Fruit fly (Drosophila melanogaster) whole organism, pupa: Measurements from ENCODE around the gene Uxs.
A peak's percentile ranks its signal among the peaks of the same experiment; 100 is the strongest.

Experiments used
- CG10348 ChIP-seq: fragments of 200-800 bp; sonication (Bioruptor generic); IDR thresholded peaks from 2 replicates; pipeline ENCODE4 v1.3.6; 2022; ENCODE audit warnings: missing biosample characterization, missing genetic modification characterization
- CG12605 ChIP-seq: fragments of 200-800 bp; sonication (Bioruptor generic); IDR thresholded peaks from 2 replicates; pipeline ENCODE4 v1.3.6; 2022; ENCODE audit warnings: missing biosample characterization, missing genetic modification characterization
- CG13204 ChIP-seq: fragments of 200-800 bp; sonication (Bioruptor generic); optimal IDR thresholded peaks from 2 replicates; lab custom pipeline; 2018; ENCODE audit warnings: missing biosample characterization, mild to moderate bottlenecking, missing genetic modification characterization, moderate library complexity
- CG14655 ChIP-seq: fragments of 200-800 bp; sonication (Bioruptor generic); optimal IDR thresholded peaks from 3 replicates; lab custom pipeline; 2017; ENCODE audit warnings: mild to moderate bottlenecking, missing biosample characterization, missing genetic modification reagents, missing genetic modification characterization
- CG15710 ChIP-seq: fragments of 200-800 bp; sonication (Bioruptor generic); optimal IDR thresholded peaks from 2 replicates; lab custom pipeline; 2018; ENCODE audit warnings: missing biosample characterization, mild to moderate bottlenecking, missing genetic modification characterization, moderate library complexity
- CG17806 ChIP-seq: fragments of 200-800 bp; sonication (Bioruptor generic); optimal IDR thresholded peaks from 2 replicates; lab custom pipeline; 2018; ENCODE audit warnings: missing biosample characterization, mild to moderate bottlenecking, missing genetic modification characterization, moderate library complexity
- CG32121 ChIP-seq: fragments of 200-800 bp; sonication (Bioruptor generic); IDR thresholded peaks from 2 replicates; pipeline ENCODE4 v1.3.6; 2022; ENCODE audit warnings: missing biosample characterization, missing genetic modification characterization
- CG34367 ChIP-seq: fragments of 200-800 bp; sonication (Bioruptor generic); optimal IDR thresholded peaks from 2 replicates; lab custom pipeline; 2018; ENCODE audit warnings: missing biosample characterization, mild to moderate bottlenecking, missing genetic modification characterization
- CG4496 ChIP-seq: fragments of 200-800 bp; sonication (Bioruptor generic); IDR thresholded peaks from 3 replicates; pipeline ENCODE4 v1.3.6; 2022; ENCODE audit warnings: missing biosample characterization, missing genetic modification characterization
- CG8159 ChIP-seq: fragments of 200-800 bp; sonication (Bioruptor generic); optimal IDR thresholded peaks from 3 replicates; lab custom pipeline; 2018; ENCODE audit warnings: missing biosample characterization, mild to moderate bottlenecking, missing genetic modification characterization, moderate library complexity
- CG8301 ChIP-seq: fragments of 200-800 bp; sonication (Bioruptor generic); optimal IDR thresholded peaks from 2 replicates; lab custom pipeline; 2018; ENCODE audit warnings: missing biosample characterization, mild to moderate bottlenecking, missing genetic modification characterization
- CG9948 ChIP-seq: fragments of 200-800 bp; sonication (Bioruptor generic); optimal IDR thresholded peaks from 2 replicates; lab custom pipeline; 2018; ENCODE audit warnings: missing biosample characterization, mild to moderate bottlenecking, missing genetic modification characterization, moderate library complexity
- D1 ChIP-seq: fragments of 200-800 bp; sonication (Bioruptor generic); optimal IDR thresholded peaks from 2 replicates; lab custom pipeline; 2018; ENCODE audit warnings: missing biosample characterization, mild to moderate bottlenecking, missing genetic modification characterization, moderate library complexity
- EcR ChIP-seq: fragments of 200-800 bp; sonication (Bioruptor generic); optimal IDR thresholded peaks from 3 replicates; lab custom pipeline; 2019; ENCODE audit warnings: missing biosample characterization, missing genetic modification characterization, mild to moderate bottlenecking, moderate library complexity, missing genetic modification reagents
- Ets98B ChIP-seq: fragments of 200-800 bp; sonication (Bioruptor generic); IDR thresholded peaks from 2 replicates; pipeline ENCODE4 v1.3.6; 2022; ENCODE audit warnings: missing biosample characterization, missing genetic modification characterization
- Pif1A ChIP-seq: fragments of 200-800 bp; sonication (Bioruptor generic); optimal IDR thresholded peaks from 3 replicates; lab custom pipeline; 2016; ENCODE audit warnings: missing biosample characterization, missing genetic modification characterization
- Pif1B ChIP-seq: fragments of 200-800 bp; sonication (Bioruptor generic); optimal IDR thresholded peaks from 3 replicates; lab custom pipeline; 2016; ENCODE audit warnings: missing biosample characterization, missing genetic modification characterization
- Snoo ChIP-seq: fragments of 200-800 bp; sonication (Bioruptor generic); optimal IDR thresholded peaks from 3 replicates; lab custom pipeline; 2017; ENCODE audit warnings: missing biosample characterization, mild to moderate bottlenecking, missing genetic modification characterization, inconsistent platforms
- fd96Ca ChIP-seq: fragments of 200-800 bp; sonication (Bioruptor generic); IDR thresholded peaks from 3 replicates; pipeline ENCODE4 v1.3.6; 2022; ENCODE audit warnings: missing biosample characterization, missing genetic modification characterization
- gl ChIP-seq: fragments of 200-800 bp; sonication (Bioruptor generic); optimal IDR thresholded peaks from 2 replicates; lab custom pipeline; 2018; ENCODE audit warnings: missing biosample characterization, mild to moderate bottlenecking, missing genetic modification characterization
- rn ChIP-seq: fragments of 200-800 bp; sonication (Bioruptor generic); IDR thresholded peaks from 2 replicates; pipeline ENCODE4 v1.3.6; 2022; ENCODE audit warnings: missing biosample characterization, missing genetic modification characterization

Gene Uxs

DNA sequence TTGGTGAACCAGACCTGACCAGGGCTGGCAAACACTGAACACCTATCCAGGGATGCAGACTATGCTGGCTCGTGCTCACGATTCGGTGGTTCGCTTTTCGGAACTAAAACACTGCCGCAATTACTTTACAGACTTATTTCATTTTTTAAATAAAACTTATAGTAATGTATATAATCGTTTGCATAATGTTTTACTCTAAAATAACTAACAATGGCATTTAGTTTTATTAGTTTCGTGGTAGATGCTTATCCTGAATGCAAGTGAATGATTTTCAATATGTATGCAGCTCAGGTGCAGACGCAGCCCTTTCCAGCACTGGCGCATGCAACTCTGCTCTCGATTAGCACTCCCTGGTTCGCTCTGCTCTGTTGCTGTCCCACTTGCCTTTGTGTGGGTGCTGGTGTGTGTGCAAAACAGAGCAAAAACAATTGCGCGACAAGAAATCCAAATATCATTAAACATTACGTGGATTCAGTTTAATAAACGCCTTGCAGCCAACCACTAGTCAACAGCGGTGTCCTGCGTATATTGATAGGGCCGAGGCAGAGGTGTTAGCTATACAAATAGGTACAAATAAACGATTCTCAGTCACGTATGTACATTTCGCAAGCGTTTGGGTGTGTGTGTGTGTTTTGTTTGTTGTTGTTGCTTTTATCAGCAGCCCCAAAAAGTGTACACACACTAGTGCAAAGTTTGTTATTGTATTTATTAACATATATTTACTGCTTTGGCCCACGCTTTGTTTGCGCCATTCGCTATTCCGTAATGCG lies 6.1 kb downstream of the Uxs start, which contains the start of the genes ERR and Atg18a:
Gene ERR (minus strand): TSS at position 45 of the 770 bp plus-strand sequence.
Gene Atg18a (plus strand): TSS at position 231 of the 770 bp plus-strand sequence.
- TF ChIP-seq CG13204 (GFP tag; lab: Kevin White, UChicago) (no peak), Ets98B (GFP tag; lab: Robert Waterston, UW) (peak; percentile 82), Pif1B (peak; percentile 73), CG8159 (tag; lab: Kevin White, UChicago) (peak; percentile 82), EcR (no peak), Pif1A (GFP tag; lab: Kevin White, UChicago) (no peak), CG14655 (GFP tag; lab: Kevin White, UChicago) (no peak), CG4496 (GFP tag; lab: Robert Waterston, UW) (peak; percentile 92), CG10348 (GFP tag; lab: Robert Waterston, UW) (peak; percentile 77), CG15710 (peak; percentile 87), CG8301 (tag; lab: Kevin White, UChicago) (peak; percentile 74), CG9948 (tag; lab: Kevin White, UChicago) (peak; percentile 73), D1 (no peak), Snoo (peak; percentile 78), CG34367 (tag; lab: Kevin White, UChicago) (peak; percentile 69), gl (tag; lab: Kevin White, UChicago) (peak; percentile 19), CG32121 (peak; percentile 89), rn (GFP tag; lab: Robert Waterston, UW) (peak; percentile 84), fd96Ca (GFP tag; lab: Robert Waterston, UW) (peak; percentile 81), CG12605 (peak; percentile 50; the same call in 1 of the 2 replicates), CG17806 (tag; lab: Kevin White, UChicago) (peak; percentile 73)

DNA sequence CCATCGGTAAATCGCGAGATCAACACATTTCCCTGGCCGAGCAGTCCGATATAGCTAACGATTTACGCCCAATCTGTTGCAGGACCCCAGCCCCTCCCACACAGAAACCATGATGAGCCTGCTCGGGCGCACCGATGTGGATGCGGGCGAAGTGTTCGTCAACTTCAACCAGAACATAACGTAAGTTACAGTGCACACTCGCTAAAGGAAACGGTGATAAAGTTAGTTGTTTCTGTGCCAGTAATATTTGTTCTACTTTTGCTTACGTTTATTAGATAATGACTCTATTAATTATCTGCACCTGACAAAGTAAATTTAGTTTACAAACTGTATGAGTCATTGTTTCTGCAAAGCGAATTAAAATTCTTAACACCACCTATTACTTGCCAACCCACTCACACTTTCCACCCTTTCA lies 6.7 kb downstream of the Uxs start:
- TF ChIP-seq CG15710 (no peak), CG14655 (GFP tag; lab: Kevin White, UChicago) (no peak), Pif1A (GFP tag; lab: Kevin White, UChicago) (no peak), CG9948 (tag; lab: Kevin White, UChicago) (no peak), Pif1B (no peak), CG8301 (tag; lab: Kevin White, UChicago) (no peak), D1 (no peak), CG13204 (GFP tag; lab: Kevin White, UChicago) (no peak), CG8159 (tag; lab: Kevin White, UChicago) (no peak), Snoo (no peak), CG32121 (0 out of 2 replicates have a peak, but pooled peaks have one; percentile 30), Ets98B (GFP tag; lab: Robert Waterston, UW) (peak; percentile 16; the same call in 1 of the 2 replicates), CG17806 (tag; lab: Kevin White, UChicago) (no peak), fd96Ca (GFP tag; lab: Robert Waterston, UW) (no peak), rn (GFP tag; lab: Robert Waterston, UW) (no peak), gl (tag; lab: Kevin White, UChicago) (no peak), EcR (no peak)
- TF ChIP-seq, all 21 proteins: peak for 2

DNA sequence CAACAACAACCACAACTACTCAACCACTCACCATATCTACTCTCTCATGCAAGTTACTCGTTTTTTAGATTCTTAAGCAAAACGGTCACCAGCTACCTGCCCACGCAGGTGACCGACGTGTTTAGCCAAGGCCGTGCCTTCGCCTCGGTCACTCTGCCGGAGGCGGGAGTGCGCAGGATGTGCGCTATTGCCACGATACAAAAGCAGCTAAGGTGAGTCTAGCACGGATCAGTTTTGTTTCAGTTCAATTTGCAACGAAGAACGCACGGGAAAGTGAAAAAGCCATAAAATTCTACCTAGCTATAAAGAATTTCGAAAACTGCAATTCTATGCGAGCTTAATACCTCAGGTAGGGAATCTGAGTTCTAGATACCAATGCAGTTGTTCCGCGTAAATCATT lies 8.5 kb downstream of the Uxs start:
- TF ChIP-seq CG8159 (tag; lab: Kevin White, UChicago) (no peak), Pif1A (GFP tag; lab: Kevin White, UChicago) (no peak), CG8301 (tag; lab: Kevin White, UChicago) (no peak), CG15710 (no peak), fd96Ca (GFP tag; lab: Robert Waterston, UW) (no peak), Pif1B (no peak), CG13204 (GFP tag; lab: Kevin White, UChicago) (no peak), CG4496 (GFP tag; lab: Robert Waterston, UW) (no peak), CG17806 (tag; lab: Kevin White, UChicago) (no peak), CG34367 (tag; lab: Kevin White, UChicago) (no peak), CG32121 (no peak), CG14655 (GFP tag; lab: Kevin White, UChicago) (no peak), Snoo (no peak)
- TF ChIP-seq, all 21 proteins: peak for 0

DNA sequence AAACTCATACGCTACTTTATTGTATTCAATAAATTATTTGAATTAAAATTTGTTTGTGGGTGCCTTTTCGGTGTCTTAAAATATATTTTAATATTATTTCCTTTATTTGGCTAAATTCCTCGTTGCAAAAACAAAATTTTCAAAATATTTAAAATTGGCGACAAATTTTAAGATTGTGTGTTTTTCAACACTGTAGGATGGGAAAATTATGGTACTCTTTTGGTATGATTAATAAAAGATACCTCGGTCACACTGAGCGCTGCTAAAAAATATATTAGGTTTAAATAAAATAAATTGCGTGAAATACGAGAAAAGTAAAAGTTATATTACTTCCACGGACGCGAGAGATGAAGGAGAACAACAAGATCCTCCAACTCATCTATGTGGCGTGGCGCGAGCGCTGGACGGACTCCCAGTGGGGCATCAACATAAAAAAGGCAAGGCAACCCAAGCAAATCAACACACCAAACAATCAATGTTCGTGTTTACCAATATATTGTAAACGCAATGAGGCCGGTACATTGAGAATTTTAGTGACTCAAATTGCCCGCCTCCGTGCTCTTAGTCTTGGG lies 10.4 kb downstream of the Uxs start, which contains the start of gene MED24:
Gene MED24 (plus strand): TSS at position 229 of the 572 bp plus-strand sequence.
- TF ChIP-seq CG9948 (tag; lab: Kevin White, UChicago) (no peak), CG13204 (GFP tag; lab: Kevin White, UChicago) (no peak), Pif1A (GFP tag; lab: Kevin White, UChicago) (no peak), EcR (no peak), Ets98B (GFP tag; lab: Robert Waterston, UW) (no peak), D1 (no peak)

DNA sequence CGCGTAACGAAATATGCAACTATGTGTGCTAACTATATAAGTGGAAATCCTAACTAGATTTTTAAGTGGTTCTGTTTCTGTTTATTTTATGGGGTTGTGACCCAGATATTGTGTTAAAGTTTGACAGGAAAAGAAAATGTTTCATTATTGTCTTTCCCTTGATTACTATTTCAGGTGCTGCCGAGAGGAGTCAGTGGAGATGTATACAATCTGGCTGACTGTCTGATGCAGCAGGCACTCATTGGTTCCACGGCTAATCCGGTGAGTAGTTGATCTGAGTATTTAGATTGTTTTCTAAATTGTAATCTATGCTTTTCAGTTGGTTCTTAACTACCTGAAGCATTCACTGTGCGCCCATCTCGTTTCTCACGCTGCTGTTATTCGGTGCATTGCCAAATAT lies 12.3 kb downstream of the Uxs start, which contains the start of gene CG7387:
Gene CG7387 (minus strand): TSS at position 101 of the 400 bp plus-strand sequence.
- TF ChIP-seq rn (GFP tag; lab: Robert Waterston, UW), result no peak
- no peak for TF ChIP-seq CG4496 (GFP tag; lab: Robert Waterston, UW)
- no peak for TF ChIP-seq CG12605
- no peak for TF ChIP-seq CG13204 (GFP tag; lab: Kevin White, UChicago)
- TF ChIP-seq CG32121, result no peak
- no peak for TF ChIP-seq Snoo
- TF ChIP-seq CG17806 (tag; lab: Kevin White, UChicago), result no peak
- TF ChIP-seq CG10348 (GFP tag; lab: Robert Waterston, UW), result no peak
- TF ChIP-seq gl (tag; lab: Kevin White, UChicago), result no peak
- no peak for TF ChIP-seq Pif1A (GFP tag; lab: Kevin White, UChicago)
- no peak for TF ChIP-seq fd96Ca (GFP tag; lab: Robert Waterston, UW)
- TF ChIP-seq CG9948 (tag; lab: Kevin White, UChicago), result no peak
- no peak for TF ChIP-seq CG34367 (tag; lab: Kevin White, UChicago)
- no peak for TF ChIP-seq CG8159 (tag; lab: Kevin White, UChicago)
- no peak for TF ChIP-seq CG15710
- TF ChIP-seq CG8301 (tag; lab: Kevin White, UChicago), result no peak
- no peak for TF ChIP-seq CG14655 (GFP tag; lab: Kevin White, UChicago)
- no peak for TF ChIP-seq Pif1B
- TF ChIP-seq EcR, result no peak
- no peak for TF ChIP-seq Ets98B (GFP tag; lab: Robert Waterston, UW)
